Fruit fly (Drosophila melanogaster): Measurements from ENCODE around the gene CG34012.
A peak's percentile ranks its signal among the peaks of the same experiment; 100 is the strongest.

The CG34012 gene

dm6 chr3L:11135846-11136245 lies 26.5 kb upstream of the CG34012 start, which contains the start of gene IRSp53 (continued):
- TF ChIP-seq CG7987 (GFP tag; optimal IDR thresholded peaks at IDR 0.05) = peak; percentile 1
- TF ChIP-seq tna (GFP tag; IDR thresholded peaks at IDR 0.05; ENCODE audit: partially characterized antibody) = peak; percentile 38; the same call in 1 of the 2 replicates
- no peak for TF ChIP-seq CG10565 (GFP tag; optimal IDR thresholded peaks at IDR 0.05)

DNA sequence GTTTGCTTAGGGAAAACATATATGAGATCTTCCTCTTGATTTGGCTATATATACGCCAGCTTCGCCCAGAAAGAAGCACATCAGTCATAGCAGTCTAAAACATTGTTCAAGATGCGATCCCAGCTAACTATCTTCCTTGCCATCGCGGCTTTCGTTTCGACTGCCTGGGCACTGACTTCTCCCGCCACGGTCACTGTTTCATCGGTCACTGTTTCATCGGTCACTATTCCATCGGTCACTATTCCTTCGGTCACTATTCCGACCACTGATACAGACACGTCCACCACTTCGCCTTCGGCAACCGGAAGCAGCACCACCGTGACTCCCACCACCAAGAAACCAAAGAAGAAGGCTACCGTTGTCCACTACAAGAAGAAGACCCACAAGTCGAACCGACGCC lies 25.6 kb upstream of the CG34012 start, which contains the start of gene CG14143:
Gene CG14143, plus strand, starts transcription at position 102 of the 400 bp plus-strand sequence.
- peak; percentile 67 for TF ChIP-seq pfk (GFP tag; optimal IDR thresholded peaks at IDR 0.05)
- TF ChIP-seq ro (GFP tag; IDR thresholded peaks at IDR 0.05) = 0 out of 2 replicates have a peak, but pooled peaks have one; percentile 18
- peak; percentile 91 for TF ChIP-seq CG3995 (GFP tag; optimal IDR thresholded peaks at IDR 0.05)
- TF ChIP-seq CG16813 (GFP tag; IDR thresholded peaks at IDR 0.05; ENCODE audit: partially characterized antibody) = 0 out of 3 replicates have a peak, but pooled peaks have one; percentile 14
- peak; percentile 24 for TF ChIP-seq Med (GFP tag)
- TF ChIP-seq zfh1 (GFP tag; IDR thresholded peaks at IDR 0.05) = 0 out of 3 replicates have a peak, but pooled peaks have one; percentile 44

DNA sequence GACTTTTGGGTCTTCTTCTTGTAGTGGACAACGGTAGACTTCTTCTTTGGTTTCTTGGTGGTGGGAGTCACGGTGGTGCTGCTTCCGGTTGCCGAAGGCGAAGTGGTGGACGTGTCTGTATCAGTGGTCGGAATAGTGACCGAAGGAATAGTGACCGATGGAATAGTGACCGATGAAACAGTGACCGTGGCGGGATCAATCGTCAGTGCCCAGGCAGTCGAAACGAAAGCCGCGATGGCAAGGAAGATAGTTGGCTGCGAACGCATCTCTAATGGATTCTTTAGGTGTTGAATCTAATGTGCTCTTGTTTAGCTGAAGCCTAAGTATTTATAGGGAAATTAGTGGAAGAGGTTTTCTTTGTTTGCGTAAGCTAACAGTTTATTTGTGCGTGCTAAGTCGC lies 22.8 kb upstream of the CG34012 start, which contains the start of gene CG32074:
Gene CG32074, minus strand, starts transcription at position 268 of the 400 bp plus-strand sequence.
- TF ChIP-seq pfk (GFP tag; optimal IDR thresholded peaks at IDR 0.05) (peak; percentile 54), CG3995 (GFP tag; optimal IDR thresholded peaks at IDR 0.05) (peak; percentile 80), CG31441 (GFP tag; IDR thresholded peaks at IDR 0.05) (0 out of 2 replicates have a peak, but pooled peaks have one; percentile 35)

- TF ChIP-seq CG10147 (GFP tag; optimal IDR thresholded peaks at IDR 0.05) (no peak), CG2199 (GFP tag; IDR thresholded peaks at IDR 0.05) (no peak), CG17829 (tag; optimal IDR thresholded peaks at IDR 0.05) (no peak), CG12942 (GFP tag; optimal IDR thresholded peaks at IDR 0.05) (no peak), CG11398 (GFP tag; optimal IDR thresholded peaks at IDR 0.05) (no peak), Lhr (GFP tag; optimal IDR thresholded peaks at IDR 0.05) (no peak), CG31441 (GFP tag; IDR thresholded peaks at IDR 0.05) (no peak), mld (GFP tag; IDR thresholded peaks at IDR 0.05; ENCODE audit: partially characterized antibody) (no peak), aop (GFP tag; IDR thresholded peaks at IDR 0.05) (no peak), NC2β (GFP tag; optimal IDR thresholded peaks at IDR 0.05) (no peak), BEAF-32 (GFP tag; optimal IDR thresholded peaks at IDR 0.05) (no peak), fd64A (GFP tag; optimal IDR thresholded peaks at IDR 0.05) (no peak)
Observed at dm6 chr3L:11130535-11130934, 21.2 kb upstream of the CG34012 start, which contains the start of gene nol. Gene nol, plus strand, starts transcription at chr3L:11130835.

DNA sequence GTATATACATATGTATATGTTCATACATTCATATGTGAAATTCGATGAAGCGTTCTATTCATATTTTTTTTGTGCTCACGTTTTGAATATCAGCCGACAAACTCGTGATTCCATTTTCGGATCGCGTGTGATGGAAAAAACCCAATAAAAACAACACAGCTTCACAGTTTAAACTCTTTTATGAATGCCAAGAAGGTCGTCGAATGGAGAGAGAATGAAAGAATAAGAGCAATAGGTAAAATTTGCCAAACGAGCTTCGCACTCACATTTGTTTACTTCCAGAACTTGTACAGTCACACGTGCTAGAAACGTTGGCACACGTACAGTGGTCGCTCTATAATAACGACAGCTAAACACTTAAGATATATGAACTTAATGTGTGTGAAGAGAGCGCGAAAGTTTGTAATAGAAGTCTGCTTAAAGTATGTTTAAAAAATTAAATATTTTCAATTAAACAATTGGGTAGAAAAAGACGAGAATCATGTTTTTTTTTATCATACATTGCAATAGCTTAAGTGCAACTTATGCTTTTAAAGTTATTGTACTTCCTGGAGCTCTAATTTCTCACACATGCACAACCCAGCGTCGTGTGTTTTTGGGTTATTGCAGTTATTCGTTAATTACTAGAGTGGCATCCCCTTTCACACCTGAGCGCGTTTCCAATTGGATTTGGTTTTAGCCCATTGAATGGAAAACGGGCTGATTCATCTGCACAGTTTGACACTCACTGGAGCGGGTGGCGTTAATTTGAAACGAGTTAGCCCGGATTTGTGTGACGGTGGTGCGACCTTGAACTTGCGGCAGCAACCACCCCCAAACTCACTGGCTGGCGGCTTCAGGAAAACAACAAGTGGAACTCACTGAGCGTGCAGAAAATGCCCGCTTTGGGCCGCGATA lies 16.6 kb upstream of the CG34012 start:
- no peak for TF ChIP-seq CG11696 (GFP tag; IDR thresholded peaks at IDR 0.05)
- TF ChIP-seq Meics (GFP tag; optimal IDR thresholded peaks at IDR 0.05) = peak; percentile 26
- no peak for TF ChIP-seq usp (GFP tag; optimal IDR thresholded peaks at IDR 0.05)
- no peak for TF ChIP-seq twi (tag; optimal IDR thresholded peaks at IDR 0.05)
- no peak for TF ChIP-seq CG18262 (tag; optimal IDR thresholded peaks at IDR 0.05)
- TF ChIP-seq zfh2 (GFP tag; optimal IDR thresholded peaks at IDR 0.05) = peak; percentile 23
- TF ChIP-seq CG4730 (GFP tag; IDR thresholded peaks at IDR 0.05) = no peak
- no peak for TF ChIP-seq toy (GFP tag; IDR thresholded peaks at IDR 0.05)
- TF ChIP-seq jigr1 (GFP tag; IDR thresholded peaks at IDR 0.05) = no peak
- TF ChIP-seq bbx (GFP tag; IDR thresholded peaks at IDR 0.05; ENCODE audit: partially characterized antibody) = peak; percentile 29; the same call in 1 of the 2 replicates
- no peak for TF ChIP-seq ttk (GFP tag; IDR thresholded peaks at IDR 0.05)
- no peak for TF ChIP-seq peb (GFP tag; IDR thresholded peaks at IDR 0.05)
- TF ChIP-seq en (GFP tag; optimal IDR thresholded peaks at IDR 0.05) = no peak
- TF ChIP-seq CG17912 (GFP tag; optimal IDR thresholded peaks at IDR 0.05) = no peak
- no peak for TF ChIP-seq ap (GFP tag; IDR thresholded peaks at IDR 0.05)
- TF ChIP-seq corto (GFP tag; optimal IDR thresholded peaks at IDR 0.05) = no peak
- peak; percentile 95 for TF ChIP-seq CG6654 (GFP tag; optimal IDR thresholded peaks at IDR 0.05)
- TF ChIP-seq bcd (GFP tag; optimal IDR thresholded peaks at IDR 0.05) = peak; percentile 15
- TF ChIP-seq MBD-R2 (GFP tag; IDR thresholded peaks at IDR 0.05) = no peak
- no peak for TF ChIP-seq CG3995 (GFP tag; optimal IDR thresholded peaks at IDR 0.05)
- no peak for TF ChIP-seq CG4328 (GFP tag; optimal IDR thresholded peaks at IDR 0.05)
- TF ChIP-seq dati (GFP tag; IDR thresholded peaks at IDR 0.05) = no peak
